Fruit fly (Drosophila melanogaster) whole organism, embryonic: ENCODE data around the gene Fbp1.

ENCODE experiments used
- Atf-2 ChIP-seq: fragments of 200-800 bp; sonication (Bioruptor generic); optimal IDR thresholded peaks from 2 replicates; lab custom pipeline; 2016; ENCODE audit warnings: missing biosample characterization, missing genetic modification characterization
- CG10979 ChIP-seq: fragments of 200-800 bp; sonication (Bioruptor generic); optimal IDR thresholded peaks from 2 replicates; lab custom pipeline; 2018; ENCODE audit warnings: missing biosample characterization, mild to moderate bottlenecking, missing genetic modification characterization, moderate library complexity
- CG13624 ChIP-seq: fragments of 200-800 bp; sonication (Bioruptor generic); optimal IDR thresholded peaks from 2 replicates; lab custom pipeline; 2016; ENCODE audit warnings: missing biosample characterization, missing genetic modification characterization
- CG14667 ChIP-seq: fragments of 200-800 bp; sonication (Bioruptor generic); IDR thresholded peaks from 2 replicates; pipeline ENCODE4 v1.3.6; 2022; ENCODE audit warnings: missing biosample characterization, missing genetic modification characterization
- CG14710 ChIP-seq: fragments of 200-800 bp; sonication (Bioruptor generic); optimal IDR thresholded peaks from 3 replicates; lab custom pipeline; 2019; ENCODE audit warnings: missing biosample characterization, mild to moderate bottlenecking, missing genetic modification characterization, moderate library complexity
- CG15073 ChIP-seq: fragments of 200-800 bp; sonication (Bioruptor generic); optimal IDR thresholded peaks from 2 replicates; lab custom pipeline; 2016; ENCODE audit warnings: missing biosample characterization, missing genetic modification characterization
- CG17359 ChIP-seq: fragments of 200-800 bp; sonication (Bioruptor generic); optimal IDR thresholded peaks from 3 replicates; lab custom pipeline; 2018; ENCODE audit warnings: missing biosample characterization, mild to moderate bottlenecking, missing genetic modification characterization, moderate library complexity
- CG17361 ChIP-seq: fragments of 200-800 bp; sonication (Bioruptor generic); IDR thresholded peaks from 3 replicates; pipeline ENCODE4 v1.3.6; 2022; ENCODE audit warnings: missing biosample characterization, missing genetic modification characterization
- CG17829 ChIP-seq: fragments of 200-800 bp; optimal IDR thresholded peaks from 2 replicates; lab custom pipeline; 2019; ENCODE audit warnings: missing biosample characterization, mild to moderate bottlenecking, missing genetic modification characterization, moderate library complexity
- CG18619 ChIP-seq: fragments of 200-800 bp; sonication (Bioruptor generic); optimal IDR thresholded peaks from 3 replicates; lab custom pipeline; 2017; ENCODE audit warnings: missing biosample characterization, mild to moderate bottlenecking, missing genetic modification characterization
- CG2120 ChIP-seq: fragments of 200-800 bp; sonication (Bioruptor generic); optimal IDR thresholded peaks from 3 replicates; lab custom pipeline; 2016; ENCODE audit warnings: missing biosample characterization, missing genetic modification characterization
- CG30431 ChIP-seq: fragments of 200-800 bp; sonication (Bioruptor generic); optimal IDR thresholded peaks from 2 replicates; lab custom pipeline; 2017; ENCODE audit warnings: missing biosample characterization, missing genetic modification characterization
- CG3281 ChIP-seq: fragments of 200-800 bp; sonication (Bioruptor generic); optimal IDR thresholded peaks from 3 replicates; lab custom pipeline; 2017; ENCODE audit warnings: missing biosample characterization, mild to moderate bottlenecking, missing genetic modification characterization
- CG34224 ChIP-seq: fragments of 200-800 bp; sonication (Bioruptor generic); IDR thresholded peaks from 3 replicates; pipeline ENCODE4 v1.3.6; 2022; ENCODE audit warnings: missing biosample characterization, missing genetic modification characterization; ENCODE audit not compliant: partially characterized antibody
- CG43689 ChIP-seq: fragments of 200-800 bp; sonication (Bioruptor generic); IDR thresholded peaks from 2 replicates; pipeline ENCODE4 v1.3.6; 2022; ENCODE audit warnings: missing biosample characterization, missing genetic modification characterization
- CG7357 ChIP-seq: fragments of 200-800 bp; sonication (Bioruptor generic); IDR thresholded peaks from 3 replicates; pipeline ENCODE4 v1.3.6; 2022; ENCODE audit warnings: missing biosample characterization, missing genetic modification characterization
- CG8478 ChIP-seq: fragments of >200 bp; optimal IDR thresholded peaks from 2 replicates; lab custom pipeline; 2018
- CG9797 ChIP-seq: fragments of 200-800 bp; sonication (Bioruptor generic); optimal IDR thresholded peaks from 3 replicates; lab custom pipeline; 2018; ENCODE audit warnings: missing biosample characterization, mild to moderate bottlenecking, missing genetic modification characterization
- D19A ChIP-seq: fragments of 200-800 bp; optimal IDR thresholded peaks from 3 replicates; lab custom pipeline; 2019; ENCODE audit warnings: missing biosample characterization, mild to moderate bottlenecking, missing genetic modification characterization, moderate library complexity
- Dad ChIP-seq: fragments of 200-800 bp; sonication (Bioruptor generic); optimal IDR thresholded peaks from 3 replicates; lab custom pipeline; 2016; ENCODE audit warnings: missing biosample characterization, missing genetic modification characterization
- HmgD ChIP-seq: fragments of 200-800 bp; sonication (Bioruptor generic); optimal IDR thresholded peaks from 3 replicates; lab custom pipeline; 2016; ENCODE audit warnings: missing biosample characterization, missing genetic modification characterization
- Hr3 ChIP-seq: fragments of 200-800 bp; sonication (Bioruptor generic); optimal IDR thresholded peaks from 3 replicates; lab custom pipeline; 2016; ENCODE audit warnings: missing biosample characterization, missing genetic modification characterization
- Max ChIP-seq: fragments of 200-800 bp; sonication (Bioruptor generic); optimal IDR thresholded peaks from 2 replicates; lab custom pipeline; 2016; ENCODE audit warnings: missing biosample characterization, mild to moderate bottlenecking, missing genetic modification characterization
- Neu2 ChIP-seq: fragments of 200-800 bp; sonication (Bioruptor generic); optimal IDR thresholded peaks from 3 replicates; lab custom pipeline; 2016; ENCODE audit warnings: missing biosample characterization, missing genetic modification characterization, borderline replicate concordance
- Nf-YB ChIP-seq: fragments of 200-800 bp; sonication (Bioruptor generic); optimal IDR thresholded peaks from 3 replicates; lab custom pipeline; 2019; ENCODE audit warnings: missing biosample characterization, mild to moderate bottlenecking, missing genetic modification characterization, moderate library complexity
- Poxn ChIP-seq: fragments of 200-800 bp; sonication (Bioruptor generic); IDR thresholded peaks from 2 replicates; pipeline ENCODE4 v1.3.6; 2022; ENCODE audit warnings: missing biosample characterization, missing genetic modification characterization
- Stat92E ChIP-seq, 3 experiments: fragments of >200 bp in 2 of 3; fragments of 200-800 bp in 1 of 3; sonication (Bioruptor generic) in 1 of 3; optimal IDR thresholded peaks; 2 replicates each; lab custom pipeline; 2017 to 2019; ENCODE audit warnings: missing biosample characterization in 3 of 3, missing genetic modification characterization in 3 of 3, mild to moderate bottlenecking in 1 of 3, moderate library complexity in 1 of 3
- YL-1 ChIP-seq: fragments of 200-800 bp; sonication (Bioruptor generic); optimal IDR thresholded peaks from 3 replicates; lab custom pipeline; 2017; ENCODE audit warnings: missing biosample characterization, mild to moderate bottlenecking, missing genetic modification characterization
- bab2 ChIP-seq: fragments of 200-800 bp; sonication (Bioruptor generic); optimal IDR thresholded peaks from 2 replicates; lab custom pipeline; 2016; ENCODE audit warnings: missing biosample characterization, missing genetic modification characterization
- bowl ChIP-seq: fragments of 200-800 bp; sonication (Bioruptor generic); IDR thresholded peaks from 2 replicates; pipeline ENCODE4 v1.3.6; 2022; ENCODE audit warnings: missing biosample characterization, missing genetic modification characterization
- chm ChIP-seq: fragments of 200-800 bp; sonication (Bioruptor generic); IDR thresholded peaks from 2 replicates; pipeline ENCODE4 v1.3.6; 2022; ENCODE audit warnings: missing biosample characterization, missing genetic modification characterization
- dati ChIP-seq: fragments of 200-800 bp; sonication (Bioruptor generic); IDR thresholded peaks from 2 replicates; pipeline ENCODE4 v1.3.6; 2022; ENCODE audit warnings: missing biosample characterization, missing genetic modification characterization
- dmrt99B ChIP-seq: fragments of 200-800 bp; sonication (Bioruptor generic); optimal IDR thresholded peaks from 2 replicates; lab custom pipeline; 2018; ENCODE audit warnings: missing biosample characterization, mild to moderate bottlenecking, missing genetic modification characterization, moderate library complexity
- dpn ChIP-seq, 2 experiments: fragments of 200-800 bp; sonication (Bioruptor generic); optimal IDR thresholded peaks; 3 replicates each; lab custom pipeline; 2016; ENCODE audit warnings: missing biosample characterization in 2 of 2, missing genetic modification characterization in 2 of 2
- ems ChIP-seq: fragments of 200-800 bp; sonication (Bioruptor generic); optimal IDR thresholded peaks from 3 replicates; lab custom pipeline; 2016; ENCODE audit warnings: missing biosample characterization, missing genetic modification characterization
- fd96Cb ChIP-seq: fragments of 200-800 bp; sonication (Bioruptor generic); optimal IDR thresholded peaks from 2 replicates; lab custom pipeline; 2018; ENCODE audit warnings: missing biosample characterization, mild to moderate bottlenecking, missing genetic modification characterization, moderate library complexity
- gem ChIP-seq: fragments of 200-800 bp; sonication (Bioruptor generic); optimal IDR thresholded peaks from 2 replicates; lab custom pipeline; 2019; ENCODE audit warnings: missing biosample characterization, mild to moderate bottlenecking, missing genetic modification characterization, moderate library complexity
- ham ChIP-seq: fragments of 200-800 bp; sonication (Bioruptor generic); IDR thresholded peaks from 2 replicates; pipeline ENCODE4 v1.3.6; 2022; ENCODE audit warnings: missing biosample characterization, missing genetic modification characterization
- insv ChIP-seq, 2 experiments: fragments of 200-800 bp; sonication (Bioruptor generic); optimal IDR thresholded peaks; 3 replicates each; lab custom pipeline; 2016 to 2018; ENCODE audit warnings: missing biosample characterization in 2 of 2, missing genetic modification characterization in 2 of 2
- kah ChIP-seq: fragments of 200-800 bp; sonication (Bioruptor generic); optimal IDR thresholded peaks from 2 replicates; lab custom pipeline; 2018; ENCODE audit warnings: missing biosample characterization, mild to moderate bottlenecking, missing genetic modification characterization
- ken ChIP-seq: fragments of 200-800 bp; sonication (Bioruptor generic); IDR thresholded peaks from 3 replicates; pipeline ENCODE4 v1.3.6; 2022; ENCODE audit warnings: missing biosample characterization, missing genetic modification characterization
- lola ChIP-seq, 3 experiments: fragments of >200 bp in 2 of 3; fragments of 200-800 bp in 1 of 3; sonication (Bioruptor generic) in 1 of 3; optimal IDR thresholded peaks; 2 replicates each; lab custom pipeline; 2017 to 2019; ENCODE audit warnings: missing biosample characterization in 3 of 3, missing genetic modification characterization in 3 of 3, mild to moderate bottlenecking in 1 of 3, moderate library complexity in 1 of 3
- mirr ChIP-seq: fragments of 200-800 bp; sonication (Bioruptor generic); optimal IDR thresholded peaks from 3 replicates; lab custom pipeline; 2018; ENCODE audit warnings: missing biosample characterization, mild to moderate bottlenecking, missing genetic modification characterization
- nmo ChIP-seq: fragments of 200-800 bp; sonication (Bioruptor generic); optimal IDR thresholded peaks from 2 replicates; lab custom pipeline; 2018; ENCODE audit warnings: missing biosample characterization, mild to moderate bottlenecking, missing genetic modification characterization, moderate library complexity
- nom ChIP-seq: fragments of 200-800 bp; sonication (Bioruptor generic); optimal IDR thresholded peaks from 2 replicates; lab custom pipeline; 2017; ENCODE audit warnings: missing biosample characterization, missing genetic modification characterization, mild to moderate bottlenecking, moderate library complexity, missing genetic modification reagents
- otp ChIP-seq: fragments of 200-800 bp; sonication (Bioruptor generic); IDR thresholded peaks from 3 replicates; pipeline ENCODE4, ENCODE4 v1.3.6; 2022; ENCODE audit warnings: missing biosample characterization, missing genetic modification characterization
- psq ChIP-seq: fragments of 200-800 bp; sonication (Bioruptor generic); optimal IDR thresholded peaks from 2 replicates; lab custom pipeline; 2017; ENCODE audit warnings: missing biosample characterization, missing genetic modification characterization
- stwl ChIP-seq: fragments of 200-800 bp; sonication (Bioruptor generic); optimal IDR thresholded peaks from 3 replicates; lab custom pipeline; 2018; ENCODE audit warnings: missing biosample characterization, mild to moderate bottlenecking, missing genetic modification characterization, moderate library complexity
- vnd ChIP-seq: fragments of 200-800 bp; sonication (Bioruptor generic); IDR thresholded peaks from 3 replicates; pipeline ENCODE4 v1.3.6; 2022; ENCODE audit warnings: missing biosample characterization, missing genetic modification characterization; ENCODE audit not compliant: partially characterized antibody
- wek ChIP-seq: fragments of 200-800 bp; sonication (Bioruptor generic); optimal IDR thresholded peaks from 3 replicates; lab custom pipeline; 2018; ENCODE audit warnings: missing biosample characterization, mild to moderate bottlenecking, missing genetic modification characterization, moderate library complexity

The Fbp1 gene

DNA sequence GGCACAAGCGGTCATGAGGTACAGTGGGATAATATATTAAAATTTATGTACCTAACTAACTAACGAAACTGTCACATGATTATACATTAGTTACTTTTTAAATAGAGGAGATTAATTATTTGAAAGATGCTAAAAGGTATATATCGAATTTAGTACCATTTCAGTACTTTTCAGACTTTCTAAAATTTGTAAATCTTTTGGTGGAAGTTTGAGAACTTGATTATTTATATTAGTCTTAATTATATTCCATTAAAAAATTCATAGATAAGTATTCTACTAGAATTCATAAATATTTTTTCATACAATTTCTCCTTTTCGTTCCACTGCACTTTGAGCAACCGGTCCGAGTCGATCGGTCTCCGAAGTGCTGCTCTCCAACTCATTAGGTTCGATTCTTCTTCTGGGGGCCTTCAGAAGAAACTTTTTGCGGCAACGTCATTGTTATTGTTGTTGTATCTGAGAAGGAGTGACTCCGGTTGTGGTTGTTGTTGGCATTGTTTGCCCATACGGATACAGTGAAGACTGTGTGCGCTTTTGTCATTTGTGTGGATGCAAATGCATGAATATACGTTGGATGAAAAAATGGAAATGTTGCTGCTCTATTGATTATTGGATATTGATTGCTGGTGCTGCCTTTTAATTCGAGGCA lies 47.9 kb upstream of the Fbp1 start (continued):
- TF ChIP-seq ham (GFP tag; lab: Robert Waterston, UW) (no peak), Poxn (GFP tag; lab: Robert Waterston, UW) (no peak), CG17361 (GFP tag; lab: Robert Waterston, UW) (peak; percentile 48; the same call in 1 of the 3 replicates), CG18619 (no peak), lola (GFP tag; optimal IDR thresholded peaks at IDR 0.05; lab: Kevin White, UChicago) (peak in 1 of 3 experiments; percentile 29), chm (GFP tag; lab: Robert Waterston, UW) (no peak), otp (GFP tag; lab: Robert Waterston, UW) (no peak), kah (no peak), nmo (peak; percentile 61), CG14667 (GFP tag; lab: Robert Waterston, UW) (no peak), CG17359 (no peak), Neu2 (GFP tag; lab: Kevin White, UChicago) (no peak), vnd (GFP tag; lab: Robert Waterston, UW) (no peak), Stat92E (GFP tag; optimal IDR thresholded peaks at IDR 0.05; lab: Kevin White, UChicago) (no peak), Atf-2 (GFP tag; lab: Kevin White, UChicago) (no peak), CG17829 (tag; lab: Kevin White, UChicago) (peak; percentile 28), wek (no peak), mirr (GFP tag; lab: Kevin White, UChicago) (no peak), insv (GFP tag; optimal IDR thresholded peaks at IDR 0.05; lab: Kevin White, UChicago) (no peak), nom (GFP tag; lab: Kevin White, UChicago) (peak; percentile 28), psq (GFP tag; lab: Kevin White, UChicago) (no peak), YL-1 (GFP tag; lab: Kevin White, UChicago) (no peak), CG9797 (GFP tag; lab: Kevin White, UChicago) (no peak), CG43689 (GFP tag; lab: Robert Waterston, UW) (no peak), gem (tag; lab: Kevin White, UChicago) (peak; percentile 8), Dad (no peak), ems (GFP tag; lab: Kevin White, UChicago) (no peak), bab2 (GFP tag; lab: Kevin White, UChicago) (no peak), HmgD (GFP tag; lab: Kevin White, UChicago) (no peak), dmrt99B (tag; lab: Kevin White, UChicago) (peak; percentile 44), D19A (tag; lab: Kevin White, UChicago) (peak; percentile 48), CG30431 (GFP tag; lab: Kevin White, UChicago) (no peak), CG14710 (tag; lab: Kevin White, UChicago) (peak; percentile 58), CG34224 (GFP tag; lab: Robert Waterston, UW) (no peak), CG15073 (GFP tag; lab: Kevin White, UChicago) (no peak), CG8478 (no peak), CG10979 (peak; percentile 68), dpn (GFP tag; optimal IDR thresholded peaks at IDR 0.05; lab: Kevin White, UChicago) (no peak), dati (no peak), CG13624 (GFP tag; lab: Kevin White, UChicago) (no peak), ken (no peak), CG2120 (GFP tag; lab: Kevin White, UChicago) (no peak), Nf-YB (GFP tag; lab: Kevin White, UChicago) (no peak), Hr3 (GFP tag; lab: Kevin White, UChicago) (no peak), CG7357 (GFP tag; lab: Robert Waterston, UW) (no peak), bowl (no peak), Max (GFP tag; lab: Kevin White, UChicago) (no peak), stwl (tag; lab: Kevin White, UChicago) (no peak), fd96Cb (tag; lab: Kevin White, UChicago) (peak; percentile 32), CG3281 (GFP tag; lab: Kevin White, UChicago) (no peak)
